Fruit fly (Drosophila melanogaster) whole organism, embryonic: ENCODE data around the gene Notum.

Experiments used
- Awh ChIP-seq: fragments of 200-800 bp; sonication (Bioruptor generic); IDR thresholded peaks from 2 replicates; pipeline ENCODE4, ENCODE4 v1.3.6; 2022; ENCODE audit warnings: missing biosample characterization, missing genetic modification characterization
- CG10209 ChIP-seq: fragments of 200-800 bp; sonication (Bioruptor generic); optimal IDR thresholded peaks from 3 replicates; lab custom pipeline; 2017; ENCODE audit warnings: missing biosample characterization, mild to moderate bottlenecking, missing genetic modification characterization, missing genetic modification reagents
- CG1024 ChIP-seq: fragments of 200-800 bp; sonication (Bioruptor generic); IDR thresholded peaks from 2 replicates; pipeline ENCODE4 v1.3.6; 2022; ENCODE audit warnings: missing biosample characterization, missing genetic modification characterization
- CG10366 ChIP-seq: fragments of 200-800 bp; sonication (Bioruptor generic); IDR thresholded peaks from 2 replicates; pipeline ENCODE4 v1.3.6; 2022; ENCODE audit warnings: missing biosample characterization, missing genetic modification characterization
- CG10431 ChIP-seq: fragments of 200-800 bp; sonication (Bioruptor generic); optimal IDR thresholded peaks from 3 replicates; lab custom pipeline; 2018; ENCODE audit warnings: missing biosample characterization, mild to moderate bottlenecking, missing genetic modification characterization
- CG10565 ChIP-seq: fragments of 200-800 bp; sonication (Bioruptor generic); optimal IDR thresholded peaks from 3 replicates; lab custom pipeline; 2016; ENCODE audit warnings: missing biosample characterization, mild to moderate bottlenecking, missing genetic modification characterization
- CG11456 ChIP-seq: fragments of 200-800 bp; sonication (Bioruptor generic); IDR thresholded peaks from 3 replicates; pipeline ENCODE4 v1.3.6; 2022; ENCODE audit warnings: missing biosample characterization, missing genetic modification characterization
- CG12155 ChIP-seq: fragments of 200-800 bp; sonication (Bioruptor generic); optimal IDR thresholded peaks from 3 replicates; lab custom pipeline; 2016; ENCODE audit warnings: missing biosample characterization, missing genetic modification characterization
- CG12659 ChIP-seq: fragments of 200-800 bp; sonication (Bioruptor generic); optimal IDR thresholded peaks from 3 replicates; lab custom pipeline; 2017; ENCODE audit warnings: mild to moderate bottlenecking, missing biosample characterization, missing genetic modification reagents, missing genetic modification characterization
- CG18262 ChIP-seq: fragments of 200-800 bp; optimal IDR thresholded peaks from 3 replicates; lab custom pipeline; 2019; ENCODE audit warnings: missing biosample characterization, mild to moderate bottlenecking, missing genetic modification characterization, moderate library complexity
- CG31224 ChIP-seq: fragments of 200-800 bp; sonication (Bioruptor generic); IDR thresholded peaks from 2 replicates; pipeline ENCODE4 v1.3.6; 2022; ENCODE audit warnings: missing biosample characterization, missing genetic modification characterization
- CG42726 ChIP-seq: fragments of 200-800 bp; sonication (Bioruptor generic); IDR thresholded peaks from 2 replicates; pipeline ENCODE4 v1.3.6; 2022; ENCODE audit warnings: missing biosample characterization, missing genetic modification characterization; ENCODE audit not compliant: partially characterized antibody
- CG4282 ChIP-seq: fragments of 200-800 bp; sonication (Bioruptor generic); optimal IDR thresholded peaks from 2 replicates; lab custom pipeline; 2016; ENCODE audit warnings: missing biosample characterization, missing genetic modification characterization
- CG5180 ChIP-seq: fragments of 200-800 bp; sonication (Bioruptor generic); optimal IDR thresholded peaks from 3 replicates; lab custom pipeline; 2017; ENCODE audit warnings: missing biosample characterization, missing genetic modification characterization, mild to moderate bottlenecking, moderate library complexity, missing genetic modification reagents
- CG7357 ChIP-seq: fragments of 200-800 bp; sonication (Bioruptor generic); IDR thresholded peaks from 3 replicates; pipeline ENCODE4 v1.3.6; 2022; ENCODE audit warnings: missing biosample characterization, missing genetic modification characterization
- CG8089 ChIP-seq: fragments of 200-800 bp; sonication (Bioruptor generic); optimal IDR thresholded peaks from 3 replicates; lab custom pipeline; 2016; ENCODE audit warnings: missing biosample characterization, missing genetic modification characterization
- D19A ChIP-seq: fragments of 200-800 bp; optimal IDR thresholded peaks from 3 replicates; lab custom pipeline; 2019; ENCODE audit warnings: missing biosample characterization, mild to moderate bottlenecking, missing genetic modification characterization, moderate library complexity
- Doc3 ChIP-seq: fragments of 200-800 bp; sonication (Bioruptor generic); IDR thresholded peaks from 3 replicates; pipeline ENCODE4 v1.3.6; 2022; ENCODE audit warnings: missing biosample characterization, missing genetic modification characterization; ENCODE audit not compliant: partially characterized antibody
- Ets97D ChIP-seq: fragments of 200-800 bp; sonication (Bioruptor generic); optimal IDR thresholded peaks from 3 replicates; lab custom pipeline; 2016; ENCODE audit warnings: missing biosample characterization, missing genetic modification characterization
- Gsc ChIP-seq: fragments of 200-800 bp; sonication (Bioruptor generic); IDR thresholded peaks from 2 replicates; pipeline ENCODE4 v1.3.6; 2022; ENCODE audit warnings: missing biosample characterization, missing genetic modification characterization
- Gug ChIP-seq: fragments of 200-800 bp; sonication (Bioruptor generic); IDR thresholded peaks from 4 replicates; pipeline ENCODE4 v1.3.6; 2022; ENCODE audit warnings: missing biosample characterization, missing genetic modification characterization
- HLH3B ChIP-seq: fragments of 200-800 bp; sonication (Bioruptor generic); IDR thresholded peaks from 2 replicates; pipeline ENCODE4 v1.3.6; 2022; ENCODE audit warnings: missing biosample characterization, missing genetic modification characterization
- Kr ChIP-seq: fragments of 200-800 bp; sonication (Bioruptor generic); optimal IDR thresholded peaks from 2 replicates; lab custom pipeline; 2017; ENCODE audit warnings: missing biosample characterization, mild to moderate bottlenecking, missing genetic modification characterization
- MTF-1 ChIP-seq: fragments of 200-800 bp; sonication (Bioruptor generic); optimal IDR thresholded peaks from 2 replicates; lab custom pipeline; 2018; ENCODE audit warnings: missing biosample characterization, mild to moderate bottlenecking, missing genetic modification characterization, borderline replicate concordance
- Myb ChIP-seq: fragments of 200-800 bp; sonication (Bioruptor generic); optimal IDR thresholded peaks from 2 replicates; lab custom pipeline; 2016; ENCODE audit warnings: missing biosample characterization, missing genetic modification characterization
- Oli ChIP-seq: fragments of 200-800 bp; sonication (Bioruptor generic); optimal IDR thresholded peaks from 2 replicates; lab custom pipeline; 2018; ENCODE audit warnings: missing biosample characterization, mild to moderate bottlenecking, missing genetic modification characterization, moderate library complexity
- Opbp ChIP-seq: fragments of 200-800 bp; sonication (Bioruptor generic); IDR thresholded peaks from 3 replicates; pipeline ENCODE4 v1.3.6; 2022; ENCODE audit warnings: missing biosample characterization, missing genetic modification characterization; ENCODE audit not compliant: partially characterized antibody
- Sry-δ ChIP-seq: fragments of 200-800 bp; sonication (Bioruptor generic); optimal IDR thresholded peaks from 2 replicates; lab custom pipeline; 2016; ENCODE audit warnings: missing biosample characterization, missing genetic modification characterization
- TFAM ChIP-seq: fragments of 200-800 bp; sonication (Bioruptor generic); optimal IDR thresholded peaks from 2 replicates; lab custom pipeline; 2017; ENCODE audit warnings: missing biosample characterization, missing genetic modification characterization, inconsistent platforms
- ap ChIP-seq: fragments of 200-800 bp; sonication (Bioruptor generic); IDR thresholded peaks from 2 replicates; pipeline ENCODE4 v1.3.6; 2022; ENCODE audit warnings: missing biosample characterization, missing genetic modification characterization
- ara ChIP-seq: fragments of 200-800 bp; sonication (Bioruptor generic); IDR thresholded peaks from 2 replicates; pipeline ENCODE4 v1.3.6; 2022; ENCODE audit warnings: missing biosample characterization, missing genetic modification characterization
- bab2 ChIP-seq: fragments of 200-800 bp; sonication (Bioruptor generic); optimal IDR thresholded peaks from 2 replicates; lab custom pipeline; 2016; ENCODE audit warnings: missing biosample characterization, missing genetic modification characterization
- btn ChIP-seq: fragments of 200-800 bp; sonication (Bioruptor generic); optimal IDR thresholded peaks from 2 replicates; lab custom pipeline; 2016; ENCODE audit warnings: missing biosample characterization, missing genetic modification characterization
- chinmo ChIP-seq: fragments of 200-800 bp; sonication (Bioruptor generic); IDR thresholded peaks from 4 replicates; pipeline ENCODE4 v1.3.6; 2022; ENCODE audit warnings: missing biosample characterization, missing genetic modification characterization; ENCODE audit not compliant: partially characterized antibody
- cwo ChIP-seq: fragments of 200-800 bp; sonication (Bioruptor generic); optimal IDR thresholded peaks from 3 replicates; lab custom pipeline; 2017; ENCODE audit warnings: missing biosample characterization, missing genetic modification characterization, mild to moderate bottlenecking, moderate library complexity, missing genetic modification reagents
- ems ChIP-seq: fragments of 200-800 bp; sonication (Bioruptor generic); optimal IDR thresholded peaks from 3 replicates; lab custom pipeline; 2016; ENCODE audit warnings: missing biosample characterization, missing genetic modification characterization
- eyg ChIP-seq: fragments of 200-800 bp; sonication (Bioruptor generic); optimal IDR thresholded peaks from 3 replicates; lab custom pipeline; 2016; ENCODE audit warnings: missing biosample characterization, missing genetic modification characterization
- gcm2 ChIP-seq: fragments of 200-800 bp; sonication (Bioruptor generic); optimal IDR thresholded peaks from 2 replicates; lab custom pipeline; 2016; ENCODE audit warnings: missing biosample characterization, missing genetic modification characterization
- gsb ChIP-seq: fragments of 200-800 bp; sonication (Bioruptor generic); IDR thresholded peaks from 2 replicates; pipeline ENCODE4 v1.3.6; 2022; ENCODE audit warnings: missing biosample characterization, missing genetic modification characterization
- h ChIP-seq: fragments of >200 bp; optimal IDR thresholded peaks from 2 replicates; lab custom pipeline; 2017
- kni ChIP-seq: fragments of 200-800 bp; sonication (Bioruptor generic); optimal IDR thresholded peaks from 3 replicates; lab custom pipeline; 2017; ENCODE audit warnings: mild to moderate bottlenecking, missing biosample characterization, missing genetic modification reagents, missing genetic modification characterization
- lbe ChIP-seq: fragments of 200-800 bp; sonication (Bioruptor generic); optimal IDR thresholded peaks from 2 replicates; lab custom pipeline; 2016; ENCODE audit warnings: missing biosample characterization, mild to moderate bottlenecking, missing genetic modification characterization
- lov ChIP-seq, 2 experiments: fragments of 200-800 bp in 1 of 2; fragments of >200 bp in 1 of 2; sonication (Bioruptor generic) in 1 of 2; IDR thresholded peaks in 1 of 2; optimal IDR thresholded peaks in 1 of 2; 2 replicates in 1 of 2; 3 replicates in 1 of 2; pipeline versions ENCODE4 v1.3.6 to Lab custom; 2017 to 2022; ENCODE audit warnings: missing biosample characterization in 1 of 2, missing genetic modification characterization in 1 of 2
- nerfin-2 ChIP-seq: fragments of 200-800 bp; sonication (Bioruptor generic); IDR thresholded peaks from 2 replicates; pipeline ENCODE4 v1.3.6; 2022; ENCODE audit warnings: missing biosample characterization, missing genetic modification characterization; ENCODE audit not compliant: partially characterized antibody
- schlank ChIP-seq: fragments of 200-800 bp; sonication (Bioruptor generic); optimal IDR thresholded peaks from 2 replicates; lab custom pipeline; 2018; ENCODE audit warnings: missing biosample characterization, mild to moderate bottlenecking, missing genetic modification characterization
- sd ChIP-seq: fragments of 200-800 bp; sonication (Bioruptor generic); optimal IDR thresholded peaks from 3 replicates; lab custom pipeline; 2018; ENCODE audit warnings: missing biosample characterization, mild to moderate bottlenecking, missing genetic modification characterization, moderate library complexity
- sisA ChIP-seq: fragments of 200-800 bp; sonication (Bioruptor generic); IDR thresholded peaks from 2 replicates; pipeline ENCODE4 v1.3.6; 2022; ENCODE audit warnings: missing biosample characterization, missing genetic modification characterization
- sqz ChIP-seq: fragments of 200-800 bp; sonication (Bioruptor generic); optimal IDR thresholded peaks from 3 replicates; lab custom pipeline; 2018; ENCODE audit warnings: missing biosample characterization, mild to moderate bottlenecking, missing genetic modification characterization
- sr ChIP-seq: fragments of 200-800 bp; sonication (Bioruptor generic); IDR thresholded peaks from 3 replicates; pipeline ENCODE4 v1.3.6; 2022; ENCODE audit warnings: missing biosample characterization, missing genetic modification characterization
- vvl ChIP-seq: fragments of 200-800 bp; sonication (Bioruptor generic); IDR thresholded peaks from 2 replicates; pipeline ENCODE4 v1.3.6; 2022; ENCODE audit warnings: missing biosample characterization, missing genetic modification characterization
- yki ChIP-seq: fragments of >200 bp; optimal IDR thresholded peaks from 3 replicates; lab custom pipeline; 2018

The Notum gene

dm6 chr3L:16027163-16027633 lies 3.9 kb downstream of the Notum start (continued):
- TF ChIP-seq CG11456 (GFP tag; lab: Robert Waterston, UW) (0 out of 3 replicates have a peak, but pooled peaks have one; percentile 39), h (lab: Kevin White, UChicago) (no peak), CG8089 (GFP tag; lab: Kevin White, UChicago) (peak; percentile 27), MTF-1 (GFP tag; lab: Kevin White, UChicago) (peak; percentile 71), ara (peak; percentile 44; the same call in 1 of the 2 replicates), sisA (GFP tag; lab: Robert Waterston, UW) (0 out of 2 replicates have a peak, but pooled peaks have one; percentile 17), HLH3B (GFP tag; lab: Robert Waterston, UW) (peak; percentile 50; the same call in 1 of the 2 replicates), gcm2 (GFP tag; lab: Kevin White, UChicago) (no peak), TFAM (no peak), Doc3 (GFP tag; lab: Robert Waterston, UW) (no peak), Myb (GFP tag; lab: Kevin White, UChicago) (peak; percentile 20), bab2 (GFP tag; lab: Kevin White, UChicago) (peak; percentile 65), Sry-δ (GFP tag; lab: Kevin White, UChicago) (no peak), eyg (GFP tag; lab: Kevin White, UChicago) (no peak), lov (optimal IDR thresholded peaks at IDR 0.05; lab: Kevin White, UChicago) (no peak), lov (GFP tag; IDR thresholded peaks at IDR 0.05; lab: Robert Waterston, UW) (no peak), CG10209 (GFP tag; lab: Kevin White, UChicago) (peak; percentile 63), Opbp (no peak), vvl (GFP tag; lab: Robert Waterston, UW) (no peak), schlank (no peak), Gug (GFP tag; lab: Robert Waterston, UW) (peak; percentile 24; the same call in 1 of the 4 replicates), Awh (GFP tag; lab: Robert Waterston, UW) (no peak), Gsc (GFP tag; lab: Robert Waterston, UW) (no peak), Kr (GFP tag; lab: Kevin White, UChicago) (peak; percentile 70), CG10431 (GFP tag; lab: Kevin White, UChicago) (peak; percentile 50), ems (GFP tag; lab: Kevin White, UChicago) (peak; percentile 13), CG7357 (GFP tag; lab: Robert Waterston, UW) (peak; percentile 49; the same call in 1 of the 3 replicates), CG31224 (GFP tag; lab: Robert Waterston, UW) (no peak; the same call in 1 of the 2 replicates), chinmo (GFP tag; lab: Robert Waterston, UW) (peak; percentile 69; the same call in 1 of the 4 replicates), CG12659 (GFP tag; lab: Kevin White, UChicago) (peak; percentile 25), ap (GFP tag; lab: Robert Waterston, UW) (no peak)

DNA sequence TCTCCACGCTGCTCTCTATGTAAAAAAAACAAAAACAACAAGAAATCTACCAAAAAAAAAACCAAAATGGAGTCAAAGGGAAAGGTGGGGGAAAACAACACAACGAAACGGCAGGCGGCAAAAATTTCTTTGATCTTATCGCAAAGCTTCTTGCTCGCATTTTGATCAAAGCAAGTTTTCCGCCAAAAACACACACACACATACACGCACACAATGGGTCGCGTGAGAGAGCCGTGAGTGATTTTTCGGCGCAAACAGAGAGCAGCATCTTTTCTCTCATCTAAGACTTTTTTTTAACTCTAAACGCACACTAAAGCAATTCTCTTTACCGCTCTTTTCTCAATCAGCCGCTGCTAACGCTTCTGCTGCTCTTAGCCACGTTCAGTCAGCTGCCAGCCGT lies 5.6 kb downstream of the Notum start:
- TF ChIP-seq gsb (GFP tag; lab: Robert Waterston, UW) (no peak), cwo (GFP tag; lab: Kevin White, UChicago) (peak; percentile 20), nerfin-2 (GFP tag; lab: Robert Waterston, UW) (no peak), Oli (tag; lab: Kevin White, UChicago) (no peak), sr (no peak), sqz (GFP tag; lab: Kevin White, UChicago) (peak; percentile 63), CG4282 (GFP tag; lab: Kevin White, UChicago) (no peak), CG42726 (no peak), Ets97D (no peak), D19A (no peak), CG1024 (GFP tag; lab: Robert Waterston, UW) (no peak), CG10565 (no peak), CG5180 (GFP tag; lab: Kevin White, UChicago) (no peak), lbe (GFP tag; lab: Kevin White, UChicago) (no peak), CG10366 (GFP tag; lab: Robert Waterston, UW) (no peak), CG12155 (no peak), kni (peak; percentile 1), CG18262 (tag; lab: Kevin White, UChicago) (no peak), btn (no peak), sd (tag; lab: Kevin White, UChicago) (peak; percentile 37), yki (lab: Kevin White, UChicago) (peak; percentile 43)
